Worm (Caenorhabditis elegans): ENCODE results near the gene cest-33.

cest-33 gene

ce11 chrV:6389634-6390033 is 24.2 kb upstream of the cest-33 start, which contains the start of gene F57F4.2:
Gene F57F4.2, minus strand, starts transcription at chrV:6389734.
- TF ChIP-seq ztf-11 (tag; optimal IDR thresholded peaks at IDR 0.05) (no peak), unc-39 (tag; optimal IDR thresholded peaks at IDR 0.05) (no peak)

- TF ChIP-seq nhr-76 (tag; optimal IDR thresholded peaks at IDR 0.05), result no peak
- TF ChIP-seq mls-2 (tag; optimal IDR thresholded peaks at IDR 0.05), result no peak
- no peak for TF ChIP-seq ham-2 (GFP tag; optimal IDR thresholded peaks at IDR 0.05)
- no peak for TF ChIP-seq elt-3 (tag; optimal IDR thresholded peaks at IDR 0.05)
- TF ChIP-seq ces-1 (GFP tag; optimal IDR thresholded peaks at IDR 0.05), result no peak
- no peak for TF ChIP-seq hlh-1 (tag; optimal IDR thresholded peaks at IDR 0.05)
- no peak for TF ChIP-seq drap-1 (GFP tag; optimal IDR thresholded peaks at IDR 0.05)
- TF ChIP-seq ceh-43 (GFP tag; optimal IDR thresholded peaks at IDR 0.05), result no peak
Measured at ce11 chrV:6385677-6386276, 20.3 kb upstream of the cest-33 start.

- TF ChIP-seq ceh-43 (GFP tag; optimal IDR thresholded peaks at IDR 0.05) (no peak), cnd-1 (tag; optimal IDR thresholded peaks at IDR 0.05) (no peak), drap-1 (GFP tag; optimal IDR thresholded peaks at IDR 0.05) (no peak), nhr-237 (tag; optimal IDR thresholded peaks at IDR 0.05) (no peak), snpc-4 (tag; optimal IDR thresholded peaks at IDR 0.05) (no peak)
Measured at ce11 chrV:6374844-6375243, 9.4 kb upstream of the cest-33 start, which contains the start of gene F13H6.5. Gene F13H6.5, minus strand, starts transcription at chrV:6374944.

ce11 chrV:6368494-6368893 is 3.0 kb upstream of the cest-33 start:
- TF ChIP-seq unc-62 (GFP tag; optimal IDR thresholded peaks at IDR 0.05), result no peak
- TF ChIP-seq M03D4.4 (tag; optimal IDR thresholded peaks at IDR 0.05), result no peak
- TF ChIP-seq tbx-8 (GFP tag; optimal IDR thresholded peaks at IDR 0.05), result no peak
- no peak for TF ChIP-seq lin-13 (tag; optimal IDR thresholded peaks at IDR 0.05)
- TF ChIP-seq blmp-1 (tag; optimal IDR thresholded peaks at IDR 0.05), result no peak
- no peak for TF ChIP-seq ztf-11 (tag; optimal IDR thresholded peaks at IDR 0.05)

- TF ChIP-seq unc-120 (tag; optimal IDR thresholded peaks at IDR 0.05; ENCODE audit: poor library complexity, severe bottlenecking) (no peak), zip-8 (tag; optimal IDR thresholded peaks at IDR 0.05) (no peak), tbx-8 (GFP tag; optimal IDR thresholded peaks at IDR 0.05) (no peak), bed-3 (GFP tag; optimal IDR thresholded peaks at IDR 0.05) (no peak), ceh-83 (GFP tag; optimal IDR thresholded peaks at IDR 0.05) (no peak), mab-5 (tag; optimal IDR thresholded peaks at IDR 0.05) (no peak), hlh-1 (tag; optimal IDR thresholded peaks at IDR 0.05) (no peak), snpc-4 (tag; optimal IDR thresholded peaks at IDR 0.05) (no peak), nhr-2 (tag; optimal IDR thresholded peaks at IDR 0.05) (no peak), ham-2 (GFP tag; optimal IDR thresholded peaks at IDR 0.05) (no peak), nhr-28 (tag; optimal IDR thresholded peaks at IDR 0.05) (no peak)
Measured at ce11 chrV:6364806-6365205, 665 bp downstream of the cest-33 start.

- TF ChIP-seq elt-1 (tag; optimal IDR thresholded peaks at IDR 0.05; ENCODE audit: borderline replicate concordance, insufficient read depth) (no peak), mls-2 (tag; optimal IDR thresholded peaks at IDR 0.05) (no peak), ceh-43 (GFP tag; optimal IDR thresholded peaks at IDR 0.05) (no peak), lin-13 (tag; optimal IDR thresholded peaks at IDR 0.05) (no peak), bed-3 (GFP tag; optimal IDR thresholded peaks at IDR 0.05) (no peak), flh-1 (GFP tag; optimal IDR thresholded peaks at IDR 0.05) (no peak), tbx-8 (GFP tag; optimal IDR thresholded peaks at IDR 0.05) (no peak), nhr-28 (tag; optimal IDR thresholded peaks at IDR 0.05) (no peak), lin-32 (GFP tag; optimal IDR thresholded peaks at IDR 0.05) (no peak), mab-5 (tag; optimal IDR thresholded peaks at IDR 0.05) (no peak), drap-1 (GFP tag; optimal IDR thresholded peaks at IDR 0.05) (no peak), sem-2 (GFP tag; optimal IDR thresholded peaks at IDR 0.05) (no peak), mep-1 (tag; optimal IDR thresholded peaks at IDR 0.05) (no peak), nhr-2 (tag; optimal IDR thresholded peaks at IDR 0.05) (no peak)
Measured at ce11 chrV:6361688-6362087, 3.8 kb downstream of the cest-33 start.

Measured in whole organism, mixed stage, embryonic.